Worm (Caenorhabditis elegans): ENCODE results near the gene sgt-1.
"Not testable (repeated sequence)": the region's sequence is repeated elsewhere in the genome, so short reads cannot be mapped to it uniquely, and the experiment has no call there.

Gene sgt-1

DNA sequence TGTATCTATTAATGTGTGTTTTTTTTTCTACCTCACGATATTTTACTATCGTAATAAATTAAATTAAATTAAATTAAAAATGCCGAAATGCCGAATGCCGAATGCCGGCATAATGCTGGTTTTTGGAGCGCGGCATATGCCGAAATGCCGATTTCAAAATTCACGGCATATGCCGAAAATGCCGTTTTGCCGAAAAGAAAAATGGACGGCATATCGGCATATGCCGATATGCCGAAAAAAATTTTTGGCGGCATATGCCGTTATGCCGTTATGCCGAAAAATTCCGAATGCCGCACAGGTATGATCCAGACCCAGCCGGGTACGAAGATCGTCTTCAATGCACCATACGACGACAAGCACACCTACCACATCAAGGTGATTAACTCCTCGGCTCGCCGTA, 5.1 kb downstream of the sgt-1 start, which contains the start of gene msp-32:
TSS of gene msp-32 (plus strand) at position 301 of the 400 bp plus-strand sequence.
- TF ChIP-seq hnd-1 (tag; optimal IDR thresholded peaks at IDR 0.05); tbx-11 (GFP tag; IDR thresholded peaks at IDR 0.05); pes-1 (GFP tag; IDR thresholded peaks at IDR 0.05): not testable (repeated sequence)

DNA sequence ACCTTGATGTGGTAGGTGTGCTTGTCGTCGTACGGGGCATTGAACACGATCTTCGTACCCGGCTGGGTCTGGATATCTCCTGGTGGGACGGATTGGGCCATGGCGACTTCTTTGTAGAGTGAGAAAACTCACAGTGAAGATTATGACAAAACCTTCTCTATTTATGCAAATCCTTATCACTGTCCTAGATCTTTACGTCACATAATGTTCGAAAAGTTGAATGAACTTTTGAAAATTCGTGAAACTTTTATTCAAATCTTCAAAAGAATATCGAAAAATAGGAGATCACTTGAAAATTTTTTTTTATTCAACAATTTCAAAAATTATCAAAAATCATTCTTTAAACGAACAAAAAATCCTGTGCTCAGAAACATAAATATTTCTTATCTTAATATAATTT, 11.0 kb downstream of the sgt-1 start, which contains the start of gene msp-33:
TSS of gene msp-33 (minus strand) at position 101 of the 400 bp plus-strand sequence.
- TF ChIP-seq B0310.2 (tag; optimal IDR thresholded peaks at IDR 0.05) = no peak
- TF ChIP-seq hmbx-1 (tag; optimal IDR thresholded peaks at IDR 0.05) = no peak
- no peak for TF ChIP-seq ceh-36 (tag; optimal IDR thresholded peaks at IDR 0.05)
- no peak for TF ChIP-seq pes-1 (GFP tag; IDR thresholded peaks at IDR 0.05)
- TF ChIP-seq tbx-37 (GFP tag; conservative IDR thresholded peaks at IDR 0.05) = no peak
- TF ChIP-seq flt-1 (GFP tag; IDR thresholded peaks at IDR 0.05) = no peak
- no peak for TF ChIP-seq scrt-1 (GFP tag; IDR thresholded peaks at IDR 0.05)

DNA sequence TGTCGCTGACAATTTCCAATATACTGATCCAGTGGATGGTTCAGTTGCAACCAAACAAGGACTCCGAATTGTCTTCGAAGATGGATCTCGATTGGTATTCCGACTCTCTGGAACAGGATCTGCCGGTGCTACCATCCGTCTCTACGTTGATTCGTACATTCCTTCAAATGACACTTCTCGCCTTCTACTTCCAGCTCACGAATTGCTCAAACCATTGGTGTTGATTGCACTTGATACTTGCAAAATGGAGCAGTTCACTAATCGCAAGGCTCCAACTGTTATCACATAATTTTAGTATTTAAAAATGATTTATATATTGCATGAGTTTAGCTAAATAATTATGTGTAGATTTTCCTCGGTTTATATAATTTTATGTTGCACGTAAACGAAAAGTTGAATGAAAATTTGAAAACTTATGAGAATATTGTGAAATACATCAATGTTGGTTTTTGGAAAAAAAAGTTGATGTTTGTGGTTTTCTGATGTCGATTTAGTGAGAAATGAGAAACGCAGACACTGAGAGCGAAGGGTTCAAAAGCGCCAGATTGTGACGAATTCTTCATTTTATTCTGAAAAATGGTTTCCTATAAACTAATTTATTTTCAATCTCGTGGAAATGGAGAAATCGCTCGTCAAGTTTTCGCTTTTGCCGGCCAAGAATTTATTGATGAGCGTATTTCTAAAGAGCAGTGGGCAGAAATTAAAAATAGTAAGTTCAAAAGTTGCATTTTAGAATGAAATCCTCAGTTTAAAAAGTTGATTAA, 12.4 kb downstream of the sgt-1 start, which contains the start of gene gst-9:
TSS of gene gst-9 (plus strand) at position 574 of the 764 bp plus-strand sequence.
- TF ChIP-seq ceh-36 (tag; optimal IDR thresholded peaks at IDR 0.05) (no peak), ets-7 (tag; optimal IDR thresholded peaks at IDR 0.05) (no peak), ceh-13 (GFP tag; optimal IDR thresholded peaks at IDR 0.05) (no peak), tbx-11 (GFP tag; IDR thresholded peaks at IDR 0.05) (no peak), hnd-1 (tag; optimal IDR thresholded peaks at IDR 0.05) (no peak), tbx-37 (GFP tag; conservative IDR thresholded peaks at IDR 0.05) (no peak), B0310.2 (tag; optimal IDR thresholded peaks at IDR 0.05) (no peak), tra-4 (tag; optimal IDR thresholded peaks at IDR 0.05) (no peak), hmbx-1 (tag; optimal IDR thresholded peaks at IDR 0.05) (no peak), sea-1 (GFP tag; conservative IDR thresholded peaks at IDR 0.05) (no peak), flt-1 (GFP tag; IDR thresholded peaks at IDR 0.05) (no peak), hmg-4 (GFP tag; optimal IDR thresholded peaks at IDR 0.05) (no peak), scrt-1 (GFP tag; IDR thresholded peaks at IDR 0.05) (no peak), aly-1 (tag; optimal IDR thresholded peaks at IDR 0.05) (no peak), F13C5.2 (tag; optimal IDR thresholded peaks at IDR 0.05) (no peak), pes-1 (GFP tag; IDR thresholded peaks at IDR 0.05) (no peak), ama-1 (optimal IDR thresholded peaks at IDR 0.05) (no peak)

- no peak for TF ChIP-seq ceh-36 (tag; optimal IDR thresholded peaks at IDR 0.05)
- TF ChIP-seq hmg-4 (GFP tag; optimal IDR thresholded peaks at IDR 0.05) = no peak
- no peak for TF ChIP-seq sea-1 (GFP tag; conservative IDR thresholded peaks at IDR 0.05)
- no peak for TF ChIP-seq tra-4 (tag; optimal IDR thresholded peaks at IDR 0.05)
- TF ChIP-seq ama-1 (optimal IDR thresholded peaks at IDR 0.05) = no peak
- TF ChIP-seq hmbx-1 (tag; optimal IDR thresholded peaks at IDR 0.05) = no peak
- TF ChIP-seq B0310.2 (tag; optimal IDR thresholded peaks at IDR 0.05) = no peak
- no peak for TF ChIP-seq aly-1 (tag; optimal IDR thresholded peaks at IDR 0.05)
- TF ChIP-seq tbx-11 (GFP tag; IDR thresholded peaks at IDR 0.05) = no peak
- no peak for TF ChIP-seq scrt-1 (GFP tag; IDR thresholded peaks at IDR 0.05)
- TF ChIP-seq tbx-37 (GFP tag; conservative IDR thresholded peaks at IDR 0.05) = no peak
- no peak for TF ChIP-seq ceh-13 (GFP tag; optimal IDR thresholded peaks at IDR 0.05)
- TF ChIP-seq pes-1 (GFP tag; IDR thresholded peaks at IDR 0.05) = no peak
- no peak for TF ChIP-seq F13C5.2 (tag; optimal IDR thresholded peaks at IDR 0.05)
- no peak for TF ChIP-seq flt-1 (GFP tag; IDR thresholded peaks at IDR 0.05)
Observed at ce11 chrII:4888527-4889487, 14.8 kb downstream of the sgt-1 start, which contains the start of gene pgm-1. Gene pgm-1, plus strand, starts transcription at chrII:4889437.

DNA sequence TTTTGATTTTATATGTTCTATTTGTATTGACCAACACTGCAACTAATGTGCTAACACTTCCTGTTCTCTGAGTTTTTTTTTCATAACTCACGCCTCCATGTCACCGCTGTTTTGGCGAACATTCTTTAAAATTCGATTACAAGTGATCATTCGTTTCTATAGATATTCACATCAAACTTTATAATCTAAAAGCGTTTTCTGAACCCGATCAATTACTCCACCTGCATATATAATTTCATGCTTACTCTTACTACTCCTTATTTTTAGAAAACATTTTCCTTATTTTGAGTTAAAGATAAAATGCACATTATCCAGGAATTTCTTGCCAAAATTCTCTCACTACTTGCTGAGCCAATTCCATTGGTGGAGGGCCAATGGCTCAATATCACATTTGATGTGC, 17.6 kb downstream of the sgt-1 start, which contains the start of gene R05F9.7:
TSS of gene R05F9.7 (plus strand) at position 301 of the 400 bp plus-strand sequence.
- TF ChIP-seq ets-7 (tag; optimal IDR thresholded peaks at IDR 0.05) (no peak), B0310.2 (tag; optimal IDR thresholded peaks at IDR 0.05) (no peak), flt-1 (GFP tag; IDR thresholded peaks at IDR 0.05) (no peak), sea-1 (GFP tag; conservative IDR thresholded peaks at IDR 0.05) (no peak), tbx-37 (GFP tag; conservative IDR thresholded peaks at IDR 0.05) (no peak), tbx-11 (GFP tag; IDR thresholded peaks at IDR 0.05) (no peak), hmg-4 (GFP tag; optimal IDR thresholded peaks at IDR 0.05) (no peak), ceh-36 (tag; optimal IDR thresholded peaks at IDR 0.05) (no peak), tra-4 (tag; optimal IDR thresholded peaks at IDR 0.05) (no peak), ama-1 (optimal IDR thresholded peaks at IDR 0.05) (no peak)

ce11 chrII:4884403-4884802, 19.2 kb downstream of the sgt-1 start:
- TF ChIP-seq ceh-36 (tag; optimal IDR thresholded peaks at IDR 0.05) (no peak), sea-1 (GFP tag; conservative IDR thresholded peaks at IDR 0.05) (no peak), ama-1 (optimal IDR thresholded peaks at IDR 0.05) (no peak), tbx-37 (GFP tag; conservative IDR thresholded peaks at IDR 0.05) (no peak), ets-7 (tag; optimal IDR thresholded peaks at IDR 0.05) (no peak), ceh-13 (GFP tag; optimal IDR thresholded peaks at IDR 0.05) (no peak), tra-4 (tag; optimal IDR thresholded peaks at IDR 0.05) (no peak), hmg-4 (GFP tag; optimal IDR thresholded peaks at IDR 0.05) (no peak), tbx-11 (GFP tag; IDR thresholded peaks at IDR 0.05) (no peak), B0310.2 (tag; optimal IDR thresholded peaks at IDR 0.05) (no peak), pes-1 (GFP tag; IDR thresholded peaks at IDR 0.05) (no peak), hnd-1 (tag; optimal IDR thresholded peaks at IDR 0.05) (no peak), hmbx-1 (tag; optimal IDR thresholded peaks at IDR 0.05) (no peak), flt-1 (GFP tag; IDR thresholded peaks at IDR 0.05) (no peak), F13C5.2 (tag; optimal IDR thresholded peaks at IDR 0.05) (no peak), aly-1 (tag; optimal IDR thresholded peaks at IDR 0.05) (no peak), scrt-1 (GFP tag; IDR thresholded peaks at IDR 0.05) (no peak)
